Worm (Caenorhabditis elegans): Measurements from ENCODE around the gene clec-54.

DNA sequence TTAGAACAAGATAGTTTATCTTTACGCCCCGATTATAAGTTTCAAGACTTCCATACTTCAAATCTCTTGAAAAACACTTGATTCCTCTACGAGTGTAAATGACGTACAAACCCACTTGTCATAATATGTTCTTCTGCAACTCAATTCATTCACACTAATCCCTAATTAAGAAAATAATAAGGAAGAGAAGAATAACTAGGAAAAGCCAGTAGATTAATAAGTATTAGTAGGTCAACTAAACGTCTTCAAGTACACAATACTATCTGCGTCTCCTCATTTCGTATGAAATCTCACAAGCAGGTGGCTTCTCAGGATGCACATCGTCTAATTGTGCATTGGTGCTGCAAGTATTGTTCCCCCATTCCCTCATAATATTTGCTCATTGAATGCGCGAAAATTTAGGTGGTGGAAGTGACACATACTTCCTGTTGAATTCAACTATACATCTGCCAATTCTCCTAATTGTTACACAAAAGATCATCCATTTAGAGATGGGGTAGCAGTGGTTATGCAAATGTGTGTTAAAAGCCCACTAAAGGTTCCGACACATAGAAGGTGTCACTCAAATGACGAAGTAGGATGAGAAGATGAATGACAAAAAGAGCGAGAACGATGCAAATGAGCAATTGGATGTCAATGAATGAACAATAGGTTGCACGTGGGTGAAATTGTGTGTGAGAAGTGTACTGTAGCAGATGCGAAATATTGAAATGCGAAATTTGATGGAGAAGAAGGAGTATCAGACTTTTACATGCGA lies 49.5 kb upstream of the clec-54 start:
- no peak for TF ChIP-seq cog-1 (tag; optimal IDR thresholded peaks at IDR 0.05)
- TF ChIP-seq T22C8.4 (GFP tag; IDR thresholded peaks at IDR 0.05): no peak
- no peak for TF ChIP-seq ztf-29 (GFP tag; IDR thresholded peaks at IDR 0.05)
- TF ChIP-seq med-1 (GFP tag; optimal IDR thresholded peaks at IDR 0.05; ENCODE audit: insufficient read depth): no peak
- TF ChIP-seq ztf-23 (GFP tag; IDR thresholded peaks at IDR 0.05): no peak
- no peak for TF ChIP-seq ref-1 (GFP tag; conservative IDR thresholded peaks at IDR 0.05)
